Worm (Caenorhabditis elegans) whole organism, young adult: ENCODE measurements around the gene mam-2.

Experiments
- F23B12.7 ChIP-seq: sonication (generic microtip); optimal IDR thresholded peaks from 2 replicates; lab custom pipeline; 2017; ENCODE audit warnings: missing genetic modification characterization, mild to moderate bottlenecking, missing compliant biosample characterization, antibody characterized with exemption, moderate library complexity; ENCODE audit not compliant: insufficient read depth
- F33H1.4 ChIP-seq: fragments of 200-800 bp; sonication (Bioruptor generic); IDR thresholded peaks from 2 replicates; pipeline ENCODE4 v1.3.6; 2022; ENCODE audit warnings: missing genetic modification reagents, missing genetic modification characterization, missing compliant biosample characterization
- F52B5.7 ChIP-seq: sonication (generic microtip); optimal IDR thresholded peaks from 2 replicates; lab custom pipeline; 2016; ENCODE audit warnings: mild to moderate bottlenecking, missing genetic modification characterization, missing compliant biosample characterization
- F57A8.1 ChIP-seq: fragments of 200-800 bp; sonication (Bioruptor generic); optimal IDR thresholded peaks from 2 replicates; lab custom pipeline; 2018; ENCODE audit warnings: mild to moderate bottlenecking, missing genetic modification characterization, moderate library complexity, missing compliant biosample characterization
- ama-1 ChIP-seq, 3 experiments: fragments of 150-350 bp in 1 of 3; sonication (generic microtip) in 2 of 3; optimal IDR thresholded peaks; 2 replicates each; lab custom pipeline; 2014 to 2018; ENCODE audit warnings: missing biosample characterization in 2 of 3, missing genetic modification characterization in 2 of 3, missing genetic modification reagents in 2 of 3
- aptf-2 ChIP-seq: fragments of 200-800 bp; sonication (Bioruptor generic); conservative IDR thresholded peaks from 2 replicates; pipeline ENCODE4 v1.3.6; 2022; ENCODE audit warnings: missing genetic modification reagents, missing genetic modification characterization, missing compliant biosample characterization
- atf-7 ChIP-seq: sonication (generic microtip); optimal IDR thresholded peaks from 2 replicates; lab custom pipeline; 2017; ENCODE audit warnings: mild to moderate bottlenecking, missing genetic modification characterization, missing compliant biosample characterization
- attf-3 ChIP-seq: fragments of 200-800 bp; sonication (Bioruptor generic); conservative IDR thresholded peaks from 2 replicates; pipeline ENCODE4 v1.3.6; 2022; ENCODE audit warnings: missing genetic modification reagents, missing genetic modification characterization, missing compliant biosample characterization
- bed-2 ChIP-seq: fragments of 200-800 bp; sonication (Bioruptor generic); IDR thresholded peaks from 2 replicates; pipeline ENCODE4 v1.3.6; 2022; ENCODE audit warnings: missing genetic modification reagents, missing genetic modification characterization, missing compliant biosample characterization
- cebp-1 ChIP-seq, 2 experiments: fragments of 200-800 bp in 1 of 2; sonication (Bioruptor generic) in 1 of 2; sonication (generic microtip) in 1 of 2; IDR thresholded peaks in 1 of 2; optimal IDR thresholded peaks in 1 of 2; 2 replicates each; pipeline versions ENCODE4 v1.3.6 to Lab custom; 2017 to 2022; ENCODE audit warnings: missing compliant biosample characterization in 2 of 2, missing genetic modification characterization in 2 of 2, mild to moderate bottlenecking in 1 of 2, missing genetic modification reagents in 1 of 2, moderate library complexity in 1 of 2
- ceh-100 ChIP-seq: fragments of 200-800 bp; sonication (Bioruptor generic); IDR thresholded peaks from 2 replicates; pipeline ENCODE4 v1.3.6; 2022; ENCODE audit warnings: missing genetic modification reagents, missing genetic modification characterization, missing compliant biosample characterization
- ceh-58 ChIP-seq: fragments of 200-800 bp; sonication (Bioruptor generic); IDR thresholded peaks from 2 replicates; pipeline ENCODE4 v1.3.6; 2022; ENCODE audit warnings: missing genetic modification characterization, missing compliant biosample characterization
- ceh-79 ChIP-seq: sonication (generic microtip); optimal IDR thresholded peaks from 2 replicates; lab custom pipeline; 2017; ENCODE audit warnings: mild to moderate bottlenecking, missing genetic modification characterization, missing compliant biosample characterization
- ceh-91 ChIP-seq: fragments of 200-800 bp; sonication (Bioruptor generic); IDR thresholded peaks from 2 replicates; pipeline ENCODE4 v1.3.6; 2022; ENCODE audit warnings: missing genetic modification reagents, missing genetic modification characterization, missing compliant biosample characterization
- chd-7 ChIP-seq: sonication (generic microtip); optimal IDR thresholded peaks from 2 replicates; lab custom pipeline; 2016; ENCODE audit warnings: mild to moderate bottlenecking, missing genetic modification characterization, moderate library complexity, missing compliant biosample characterization
- die-1 ChIP-seq: sonication (generic microtip); optimal IDR thresholded peaks from 2 replicates; lab custom pipeline; 2016; ENCODE audit warnings: missing genotype, mild to moderate bottlenecking, missing genetic modification characterization, missing compliant biosample characterization
- dox-1 ChIP-seq: fragments of 200-800 bp; sonication (Bioruptor generic); IDR thresholded peaks from 2 replicates; pipeline ENCODE4 v1.3.6; 2022; ENCODE audit warnings: missing genetic modification reagents, missing genetic modification characterization, missing compliant biosample characterization
- egl-44 ChIP-seq: fragments of 200-800 bp; sonication (Bioruptor generic); IDR thresholded peaks from 2 replicates; pipeline ENCODE4 v1.3.6; 2022; ENCODE audit warnings: missing genetic modification reagents, missing genetic modification characterization, missing compliant biosample characterization
- ekl-4 ChIP-seq: fragments of 200-800 bp; sonication (Bioruptor generic); IDR thresholded peaks from 2 replicates; pipeline ENCODE4 v1.3.6; 2022; ENCODE audit warnings: missing genetic modification reagents, missing genetic modification characterization, missing compliant biosample characterization
- hmg-1.2 ChIP-seq: fragments of 200-800 bp; sonication (Bioruptor generic); IDR thresholded peaks from 2 replicates; pipeline ENCODE4 v1.3.6; 2022; ENCODE audit warnings: missing genetic modification reagents, missing genetic modification characterization, missing compliant biosample characterization
- hrde-1 ChIP-seq: sonication (generic microtip); optimal IDR thresholded peaks from 2 replicates; lab custom pipeline; 2016; ENCODE audit warnings: missing genetic modification characterization, mild to moderate bottlenecking, missing compliant biosample characterization, moderate library complexity, missing genotype, missing genetic modification reagents, borderline replicate concordance
- lin-35 ChIP-seq, 3 experiments: fragments of 150-350 bp in 2 of 3; sonication (generic microtip) in 1 of 3; optimal IDR thresholded peaks; 2 replicates each; lab custom pipeline; 2014 to 2018; ENCODE audit warnings: missing biosample characterization in 3 of 3, missing genetic modification characterization in 3 of 3, missing genetic modification reagents in 3 of 3
- lin-54 ChIP-seq: fragments of 200-800 bp; sonication (Bioruptor generic); optimal IDR thresholded peaks from 2 replicates; lab custom pipeline; 2018; ENCODE audit warnings: mild to moderate bottlenecking, missing genetic modification characterization, missing compliant biosample characterization
- lir-1 ChIP-seq: fragments of 200-800 bp; sonication (Bioruptor generic); conservative IDR thresholded peaks from 2 replicates; pipeline ENCODE4 v1.3.6; 2022; ENCODE audit warnings: missing genetic modification reagents, missing genetic modification characterization, missing compliant biosample characterization
- madf-6 ChIP-seq: fragments of 200-800 bp; sonication (Bioruptor generic); IDR thresholded peaks from 2 replicates; pipeline ENCODE4 v1.3.6; 2022; ENCODE audit warnings: missing genetic modification reagents, missing genetic modification characterization, missing compliant biosample characterization
- mxl-1 ChIP-seq: sonication (generic microtip); optimal IDR thresholded peaks from 2 replicates; lab custom pipeline; 2016; ENCODE audit warnings: missing genetic modification characterization, missing compliant biosample characterization
- nfya-2 ChIP-seq: fragments of 200-800 bp; sonication (Bioruptor generic); IDR thresholded peaks from 2 replicates; pipeline ENCODE4 v1.3.6; 2022; ENCODE audit warnings: missing genetic modification reagents, missing genetic modification characterization, missing compliant biosample characterization
- nfyb-1 ChIP-seq: fragments of 200-800 bp; sonication (Bioruptor generic); IDR thresholded peaks from 2 replicates; pipeline ENCODE4 v1.3.6; 2022; ENCODE audit warnings: missing genetic modification reagents, missing genetic modification characterization, missing compliant biosample characterization
- nhr-80 ChIP-seq: sonication (generic microtip); optimal IDR thresholded peaks from 2 replicates; lab custom pipeline; 2016; ENCODE audit warnings: missing genetic modification characterization, missing compliant biosample characterization
- pbrm-1 ChIP-seq: fragments of 200-800 bp; sonication (Bioruptor generic); IDR thresholded peaks from 2 replicates; pipeline ENCODE4 v1.3.6; 2022; ENCODE audit warnings: missing genetic modification reagents, missing genetic modification characterization, missing compliant biosample characterization
- rec-8 ChIP-seq, 2 experiments: sonication (generic microtip); optimal IDR thresholded peaks; 2 replicates each; lab custom pipeline; 2016; ENCODE audit warnings: mild to moderate bottlenecking in 2 of 2, missing genetic modification characterization in 2 of 2, missing genetic modification reagents in 2 of 2, missing genotype in 2 of 2, missing biosample characterization in 1 of 2, missing compliant biosample characterization in 1 of 2, moderate library complexity in 1 of 2
- repo-1 ChIP-seq: sonication (generic microtip); optimal IDR thresholded peaks from 2 replicates; lab custom pipeline; 2017; ENCODE audit warnings: mild to moderate bottlenecking, missing genetic modification characterization, missing compliant biosample characterization
- sea-2 ChIP-seq: fragments of 200-800 bp; sonication (Bioruptor generic); IDR thresholded peaks from 2 replicates; pipeline ENCODE4 v1.3.6; 2022; ENCODE audit warnings: missing genetic modification characterization, missing compliant biosample characterization
- snpc-4 ChIP-seq, 5 experiments: fragments of 150-350 bp in 1 of 5; sonication (generic microtip) in 4 of 5; optimal IDR thresholded peaks; 2 replicates each; lab custom pipeline; 2014 to 2018; ENCODE audit warnings: missing genetic modification characterization in 5 of 5, missing biosample characterization in 3 of 5, antibody characterized with exemption in 2 of 5, mild to moderate bottlenecking in 2 of 5, missing compliant biosample characterization in 2 of 5, missing genotype in 2 of 5, moderate library complexity in 2 of 5, missing genetic modification reagents in 1 of 5
- tbp1 ChIP-seq: fragments of 200-800 bp; sonication (Bioruptor generic); optimal IDR thresholded peaks from 2 replicates; lab custom pipeline; 2018; ENCODE audit warnings: mild to moderate bottlenecking, missing genetic modification characterization, missing compliant biosample characterization
- tlf-1 ChIP-seq: fragments of 200-800 bp; sonication (Bioruptor generic); optimal IDR thresholded peaks from 2 replicates; lab custom pipeline; 2018; ENCODE audit warnings: mild to moderate bottlenecking, missing genetic modification characterization, missing compliant biosample characterization
- unc-130 ChIP-seq: sonication (generic microtip); optimal IDR thresholded peaks from 2 replicates; lab custom pipeline; 2016; ENCODE audit warnings: missing genetic modification reagents, missing genetic modification characterization, missing compliant biosample characterization
- xnd-1 ChIP-seq: sonication (generic microtip); optimal IDR thresholded peaks from 2 replicates; lab custom pipeline; 2016; ENCODE audit warnings: missing genotype, missing genetic modification reagents, missing genetic modification characterization, missing compliant biosample characterization
- zim-3 ChIP-seq: sonication (generic microtip); optimal IDR thresholded peaks from 2 replicates; lab custom pipeline; 2017; ENCODE audit warnings: mild to moderate bottlenecking, missing genetic modification characterization, moderate library complexity, missing compliant biosample characterization
- ztf-28 ChIP-seq: fragments of 200-800 bp; sonication (Bioruptor generic); IDR thresholded peaks from 2 replicates; pipeline ENCODE4 v1.3.6; 2022; ENCODE audit warnings: missing genetic modification reagents, missing genetic modification characterization, missing compliant biosample characterization

Gene mam-2

DNA sequence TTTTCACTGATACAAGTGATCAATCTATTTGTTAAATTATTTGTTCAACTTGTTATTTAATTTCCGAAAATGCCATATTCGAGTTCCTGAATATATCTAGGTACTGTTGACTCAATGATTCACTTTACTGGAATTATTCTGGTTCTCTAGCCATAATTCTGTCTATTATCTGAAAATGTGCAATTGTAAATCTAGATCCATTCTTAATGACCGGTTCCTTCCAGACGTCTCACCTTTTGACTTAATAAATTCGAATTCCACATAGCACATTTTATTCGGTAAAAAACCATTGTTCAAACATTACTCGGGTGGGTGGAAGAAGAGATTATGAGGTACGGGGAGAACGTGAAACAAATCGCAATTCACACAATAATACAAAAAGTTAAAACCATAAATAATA is 6.4 kb downstream of the mam-2 start (continued):
- TF ChIP-seq aptf-2, result no peak
- 0 out of 2 replicates have a peak, but pooled peaks have one; percentile 26 for TF ChIP-seq pbrm-1
- TF ChIP-seq bed-2, result no peak
- no peak for TF ChIP-seq nfya-2 (GFP tag; lab: Robert Waterston, UW)
- no peak for TF ChIP-seq chd-7 (tag; lab: Kevin White, UChicago)
- peak; percentile 9; the same call in 1 of the 2 replicates for TF ChIP-seq hmg-1.2
- TF ChIP-seq lir-1 (GFP tag; lab: Robert Waterston, UW), result no peak
- no peak for TF ChIP-seq repo-1 (tag; lab: Kevin White, UChicago)
- no peak for TF ChIP-seq ama-1 (optimal IDR thresholded peaks at IDR 0.05; lab: Kevin White, UChicago)
- TF ChIP-seq ama-1 (GFP tag; optimal IDR thresholded peaks at IDR 0.05; lab: Kevin White, UChicago), result peak in 1 of 2 experiments; percentile 23
- no peak for TF ChIP-seq zim-3 (tag; lab: Kevin White, UChicago)
- TF ChIP-seq tlf-1 (GFP tag; lab: Kevin White, UChicago), result peak; percentile 36
- TF ChIP-seq sea-2 (GFP tag; lab: Robert Waterston, UW), result no peak
- TF ChIP-seq ceh-100 (GFP tag; lab: Robert Waterston, UW), result peak; percentile 10; the same call in 1 of the 2 replicates
- no peak for TF ChIP-seq die-1 (tag; lab: Kevin White, UChicago)
- no peak for TF ChIP-seq snpc-4 (GFP tag; optimal IDR thresholded peaks at IDR 0.05; lab: Kevin White, UChicago)
- TF ChIP-seq snpc-4 (tag; optimal IDR thresholded peaks at IDR 0.05; lab: Kevin White, UChicago), result no peak
- peak; percentile 10 for TF ChIP-seq tbp1 (GFP tag; lab: Kevin White, UChicago)
- TF ChIP-seq attf-3 (GFP tag; lab: Robert Waterston, UW), result no peak

DNA sequence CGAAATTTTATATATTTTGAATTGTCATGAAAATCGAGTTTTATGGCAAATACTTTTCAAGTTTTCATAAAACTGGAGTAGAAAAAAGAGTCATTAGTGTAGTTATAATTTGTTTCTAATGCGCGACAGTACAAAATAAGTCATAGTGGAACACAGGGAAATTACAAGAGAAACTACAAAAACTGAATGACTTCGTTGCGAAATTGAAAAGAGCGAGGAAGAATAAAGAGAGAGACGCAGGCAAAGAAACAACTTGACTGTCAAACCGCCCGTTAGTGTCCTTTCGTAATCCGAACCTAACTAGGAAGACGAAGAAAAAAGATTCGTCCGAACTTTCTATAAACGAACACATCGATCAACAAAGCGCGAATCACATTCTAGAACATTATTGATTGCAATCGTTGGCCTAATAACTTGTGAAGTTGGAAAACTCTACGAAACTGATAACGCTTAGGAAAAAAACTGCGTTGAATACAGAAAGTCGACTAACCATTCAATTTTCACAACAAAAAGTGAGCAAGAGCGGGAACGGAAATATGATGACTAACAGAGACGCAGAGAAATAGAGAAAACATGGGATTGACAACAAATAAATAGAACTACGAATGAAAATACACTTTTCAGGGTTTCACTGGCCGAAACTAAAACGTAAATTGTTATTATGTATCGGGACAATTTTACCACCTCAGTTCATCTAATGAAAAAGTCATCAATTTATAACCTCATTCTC is 10.6 kb downstream of the mam-2 start:
- TF ChIP-seq hmg-1.2, result peak; percentile 10
- TF ChIP-seq nfyb-1 (GFP tag; lab: Robert Waterston, UW), result peak; percentile 45; the same call in 1 of the 2 replicates
- peak; percentile 42; the same call in 1 of the 2 replicates for TF ChIP-seq cebp-1 (GFP tag; IDR thresholded peaks at IDR 0.05; lab: Robert Waterston, UW)
- peak; percentile 87 for TF ChIP-seq cebp-1 (tag; optimal IDR thresholded peaks at IDR 0.05; lab: Kevin White, UChicago)
- no peak for TF ChIP-seq repo-1 (tag; lab: Kevin White, UChicago)
- TF ChIP-seq madf-6, result peak; percentile 40; the same call in 1 of the 2 replicates
- TF ChIP-seq egl-44 (GFP tag; lab: Robert Waterston, UW), result no peak
- TF ChIP-seq nhr-80 (tag; lab: Kevin White, UChicago), result peak; percentile 29

DNA sequence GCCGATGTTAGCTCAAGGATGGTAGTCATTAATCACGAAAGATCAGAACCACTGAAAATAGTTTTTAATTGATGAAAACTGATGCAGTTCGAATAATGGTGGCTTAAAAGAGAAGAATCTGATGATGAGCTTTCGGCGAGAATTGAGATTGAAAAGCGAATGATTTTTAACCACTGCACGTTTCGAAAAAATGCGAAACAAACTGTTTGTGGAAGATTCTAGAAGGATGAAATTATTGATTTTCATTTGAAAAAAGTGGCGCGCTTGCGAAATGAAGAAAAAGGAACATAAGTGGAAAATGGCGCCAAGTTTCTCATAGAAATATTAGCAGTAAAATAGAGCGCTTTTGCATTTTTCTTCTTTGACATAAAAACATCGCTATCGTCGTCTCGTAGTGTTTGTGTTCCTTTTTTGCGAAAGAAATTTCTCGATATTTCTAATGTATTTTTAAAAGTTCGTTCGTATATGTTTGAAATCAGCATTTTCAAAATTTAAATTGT is 11.9 kb downstream of the mam-2 start, which contains the start of gene uba-1:
uba-1 (minus strand) TSS at position 51 of the 500 bp plus-strand sequence.
- TF ChIP-seq dox-1 (GFP tag; lab: Robert Waterston, UW) (peak; percentile 76), lin-35 (GFP tag; optimal IDR thresholded peaks at IDR 0.05; lab: Kevin White, UChicago) (peak; percentile 13 to 77 (median 48)), nhr-80 (tag; lab: Kevin White, UChicago) (peak; percentile 7), hrde-1 (tag; lab: Kevin White, UChicago) (peak; percentile 36), cebp-1 (GFP tag; IDR thresholded peaks at IDR 0.05; lab: Robert Waterston, UW) (peak; percentile 49; the same call in 1 of the 2 replicates), cebp-1 (tag; optimal IDR thresholded peaks at IDR 0.05; lab: Kevin White, UChicago) (peak; percentile 94), F23B12.7 (tag; lab: Kevin White, UChicago) (peak; percentile 59), xnd-1 (peak; percentile 75), rec-8 (tag; optimal IDR thresholded peaks at IDR 0.05; lab: Kevin White, UChicago) (peak in 1 of 2 experiments; percentile 27), ceh-91 (GFP tag; lab: Robert Waterston, UW) (peak; percentile 73; the same call in 1 of the 2 replicates), mxl-1 (tag; lab: Kevin White, UChicago) (no peak), ztf-28 (no peak), tlf-1 (GFP tag; lab: Kevin White, UChicago) (peak; percentile 87), ceh-58 (GFP tag; lab: Robert Waterston, UW) (no peak), nfyb-1 (GFP tag; lab: Robert Waterston, UW) (peak; percentile 85), ekl-4 (GFP tag; lab: Robert Waterston, UW) (peak; percentile 71; the same call in 1 of the 2 replicates), lin-54 (GFP tag; lab: Kevin White, UChicago) (peak; percentile 79), F33H1.4 (peak; percentile 67), ceh-100 (GFP tag; lab: Robert Waterston, UW) (no peak), atf-7 (peak; percentile 48), F52B5.7 (tag; lab: Kevin White, UChicago) (peak; percentile 35), F57A8.1 (no peak), unc-130 (peak; percentile 55), ceh-79 (tag; lab: Kevin White, UChicago) (no peak)
